Fruit fly (Drosophila melanogaster): Measurements from ENCODE around the gene Arr2.

Arr2 gene

DNA sequence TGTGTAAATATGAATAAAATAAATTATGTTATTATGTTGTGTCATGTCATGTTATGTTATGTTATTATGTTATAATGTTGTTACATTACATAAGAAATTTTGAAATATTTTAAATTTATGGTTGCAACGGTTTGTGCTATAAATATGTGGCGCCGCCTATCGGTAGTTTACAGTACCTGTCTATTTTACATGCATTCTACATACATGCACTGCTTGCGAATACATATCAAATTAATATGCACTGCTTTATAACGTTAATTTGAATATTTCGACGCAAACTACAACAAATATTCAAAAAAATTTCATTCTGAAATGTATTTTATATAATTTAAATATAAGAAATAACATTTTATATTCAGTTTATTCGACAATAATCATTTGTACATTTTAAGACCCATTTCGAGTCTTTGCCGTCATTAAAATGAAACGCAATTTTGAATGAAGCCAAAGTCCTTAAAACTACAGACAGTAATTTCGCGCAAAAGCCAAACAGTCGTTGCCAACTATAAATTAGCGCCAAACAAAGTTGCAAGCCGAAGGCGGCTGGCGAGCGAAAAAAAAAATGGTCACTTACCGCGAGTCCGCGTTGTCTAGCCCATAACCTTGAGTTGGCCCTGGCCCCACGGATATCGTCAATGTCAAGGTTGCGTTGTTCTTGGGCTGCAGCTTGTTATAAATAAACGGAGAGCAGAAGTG, 3.3 kb upstream of the Arr2 start (continued):
- no peak for TF ChIP-seq Eip74EF (GFP tag; optimal IDR thresholded peaks at IDR 0.05)
- no peak for TF ChIP-seq grau (tag; optimal IDR thresholded peaks at IDR 0.05)
- TF ChIP-seq Tbp (GFP tag; optimal IDR thresholded peaks at IDR 0.05), result no peak
- TF ChIP-seq CG14050 (GFP tag; IDR thresholded peaks at IDR 0.05), result no peak
- no peak for TF ChIP-seq HHEX (GFP tag; optimal IDR thresholded peaks at IDR 0.05)
- TF ChIP-seq CG10565 (GFP tag; optimal IDR thresholded peaks at IDR 0.05), result no peak
- TF ChIP-seq Dbx (GFP tag; IDR thresholded peaks at IDR 0.05), result peak; percentile 45; the same call in 1 of the 3 replicates
- no peak for TF ChIP-seq gcm2 (GFP tag; optimal IDR thresholded peaks at IDR 0.05)
- TF ChIP-seq Myb (GFP tag; optimal IDR thresholded peaks at IDR 0.05), result peak; percentile 97
- TF ChIP-seq CG12155 (GFP tag; optimal IDR thresholded peaks at IDR 0.05), result no peak
- TF ChIP-seq Antp (GFP tag; optimal IDR thresholded peaks at IDR 0.05), result no peak

dm6 chr3L:8646821-8647220, 1.9 kb downstream of the Arr2 start, which contains the start of the genes CG13305 and Pex7:
CG13305 (minus strand) TSS chr3L:8646822.
Pex7 (plus strand) TSS chr3L:8647145.
- TF ChIP-seq scrt (GFP tag; optimal IDR thresholded peaks at IDR 0.05) (peak; percentile 91), Nf-YB (GFP tag; optimal IDR thresholded peaks at IDR 0.05) (peak; percentile 93), pho (GFP tag; optimal IDR thresholded peaks at IDR 0.05) (no peak), HmgZ (tag; optimal IDR thresholded peaks at IDR 0.05) (no peak), seq (GFP tag; IDR thresholded peaks at IDR 0.05) (peak; percentile 60; the same call in 1 of the 2 replicates), Nf-YC (tag; optimal IDR thresholded peaks at IDR 0.05) (peak; percentile 93), fd3F (GFP tag; optimal IDR thresholded peaks at IDR 0.05) (no peak)

DNA sequence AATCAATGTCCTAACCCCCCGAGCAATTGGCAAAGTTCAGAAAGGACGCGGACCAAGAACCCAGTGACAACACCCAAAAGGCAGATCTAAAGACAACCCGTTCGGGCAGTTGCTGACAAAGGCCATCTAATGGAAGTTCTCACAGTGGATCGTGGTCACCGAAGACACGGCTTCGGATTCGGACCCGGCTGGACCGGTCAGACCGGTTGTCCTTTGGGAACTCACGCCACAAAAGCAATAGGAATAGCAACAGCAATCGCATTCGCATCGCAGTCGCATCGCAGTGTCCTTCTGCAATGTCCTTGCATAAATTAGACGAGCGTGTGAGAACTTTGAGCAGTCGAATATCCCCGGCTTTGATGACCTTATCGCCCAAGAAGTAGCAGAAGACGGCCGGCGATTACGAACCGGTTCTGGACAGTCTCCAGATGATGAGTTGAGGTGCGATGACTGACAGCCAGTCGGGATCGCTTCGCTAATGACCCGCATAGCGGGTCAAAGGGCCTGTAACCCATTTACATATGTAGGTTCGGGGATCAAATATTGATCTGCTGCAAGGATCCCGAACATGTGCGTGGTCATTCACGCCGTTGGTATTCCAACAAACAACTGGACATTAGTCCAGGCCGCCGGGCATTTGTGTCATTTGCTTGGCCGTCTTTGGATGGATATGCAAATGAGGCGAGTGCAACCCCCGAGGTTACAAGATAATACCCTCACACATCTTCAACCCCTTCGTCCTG, 4.8 kb downstream of the Arr2 start:
- TF ChIP-seq zen (tag; optimal IDR thresholded peaks at IDR 0.05), result peak; percentile 77
- peak; percentile 62 for TF ChIP-seq pros (GFP tag; optimal IDR thresholded peaks at IDR 0.05)
- peak in 1 of 2 experiments; percentile 63 for TF ChIP-seq tll (GFP tag; optimal IDR thresholded peaks at IDR 0.05)
- no peak for TF ChIP-seq Lim3 (GFP tag; IDR thresholded peaks at IDR 0.05)

dm6 chr3L:8641049-8641448, 7.7 kb downstream of the Arr2 start:
- TF ChIP-seq zfh1 (GFP tag; IDR thresholded peaks at IDR 0.05) (no peak), Trl (optimal IDR thresholded peaks at IDR 0.05) (no peak), Trl (GFP tag; optimal IDR thresholded peaks at IDR 0.05) (no peak), sc (optimal IDR thresholded peaks at IDR 0.05) (no peak), sc (GFP tag; optimal IDR thresholded peaks at IDR 0.05) (no peak), tap (tag; optimal IDR thresholded peaks at IDR 0.05) (no peak), dpn (GFP tag; optimal IDR thresholded peaks at IDR 0.05) (no peak)

DNA sequence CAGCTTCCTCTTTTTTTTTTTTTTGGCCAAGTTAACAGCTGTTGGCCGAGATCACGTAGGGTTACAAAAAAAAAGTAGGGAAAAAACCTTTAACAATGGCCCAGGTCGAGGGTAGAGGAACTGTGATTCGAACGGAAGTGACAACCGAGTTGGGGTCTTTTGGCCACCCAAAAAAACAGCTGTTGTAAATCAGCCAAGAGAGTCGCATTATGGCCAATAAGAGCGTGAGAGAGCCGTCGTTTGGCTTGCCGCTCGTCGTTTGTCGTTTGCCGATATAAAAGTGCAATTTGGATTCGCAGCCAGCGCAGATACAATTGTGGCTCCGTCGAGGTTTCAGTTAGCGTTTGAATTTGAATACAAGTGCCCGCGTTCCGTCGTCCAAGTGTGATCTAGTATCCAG, 8.6 kb downstream of the Arr2 start, which contains the start of gene Cpr66D:
Cpr66D (plus strand) TSS at position 301 of the 400 bp plus-strand sequence.
- TF ChIP-seq Trl (optimal IDR thresholded peaks at IDR 0.05), result peak in 1 of 2 experiments; percentile 2
- no peak for TF ChIP-seq Trl (GFP tag; optimal IDR thresholded peaks at IDR 0.05)
- no peak for TF ChIP-seq Bdp1 (GFP tag; optimal IDR thresholded peaks at IDR 0.05)

All from whole organism, embryonic.